Fruit fly (Drosophila melanogaster): ENCODE results near the gene Pa1.
A peak's percentile ranks its signal among the peaks of the same experiment; 100 is the strongest.

Pa1 gene

DNA sequence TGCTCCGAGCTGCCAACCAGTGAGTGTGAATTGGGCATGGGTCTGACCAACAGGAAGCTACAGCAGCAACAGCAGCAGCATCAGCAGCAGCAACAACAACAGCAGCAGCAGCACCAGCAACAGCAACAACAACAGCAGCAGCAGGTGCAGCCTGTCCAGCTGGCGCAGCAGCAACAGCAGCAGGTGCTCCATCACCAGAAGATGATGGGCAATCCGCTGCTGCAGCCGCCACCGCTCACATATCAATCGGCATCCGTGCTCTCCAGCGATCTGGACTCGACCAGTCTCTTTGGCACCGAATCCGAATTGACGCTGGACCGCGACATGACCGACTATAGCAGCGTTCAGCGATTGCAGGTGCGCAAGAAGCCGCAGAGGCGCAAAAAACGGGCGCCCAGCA is 2.4 kb upstream of the Pa1 start:
- no peak for TF ChIP-seq Jra (GFP tag; optimal IDR thresholded peaks at IDR 0.05)

DNA sequence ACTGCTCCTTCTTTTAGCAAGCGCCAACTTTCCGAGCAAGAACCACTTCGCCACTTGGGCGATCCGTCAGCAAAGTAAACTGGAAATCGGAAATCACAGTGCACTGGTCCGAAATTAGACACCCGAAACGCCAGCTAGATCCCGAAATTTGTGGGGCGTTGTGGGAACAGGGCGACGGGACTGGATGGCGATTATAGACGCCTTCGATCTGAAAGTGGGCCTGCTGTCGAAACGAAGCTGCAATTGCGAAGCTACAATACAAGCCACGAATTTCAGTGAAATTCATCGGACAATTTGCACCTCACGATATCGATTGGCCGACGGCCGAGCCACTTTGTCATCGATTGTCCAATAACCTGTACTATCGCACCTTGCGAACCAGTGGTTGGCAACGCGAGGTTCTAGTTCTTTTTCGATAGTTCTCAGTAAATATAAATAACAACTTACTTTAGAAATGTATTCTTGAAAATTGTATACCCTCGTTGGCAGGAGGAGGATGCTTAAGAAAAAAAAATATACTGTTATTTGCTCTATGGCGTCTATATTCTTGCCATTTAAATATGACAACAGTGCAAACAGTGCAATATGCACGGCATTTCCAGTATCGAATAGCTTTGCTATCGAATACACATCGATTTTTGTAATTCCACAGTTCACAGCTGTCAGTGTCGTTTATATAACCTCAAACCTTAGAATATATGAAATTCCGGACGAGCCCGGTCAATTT is 8.9 kb downstream of the Pa1 start, which contains the start of the genes hop and Tim8:
hop (minus strand) TSS at position 316 of the 727 bp plus-strand sequence.
Tim8 (plus strand) TSS at position 663 of the 727 bp plus-strand sequence.
- TF ChIP-seq sage (GFP tag; optimal IDR thresholded peaks at IDR 0.05) (no peak), Abd-B (GFP tag; optimal IDR thresholded peaks at IDR 0.05) (no peak), Hr78 (GFP tag; optimal IDR thresholded peaks at IDR 0.05) (no peak), Dfd (GFP tag; optimal IDR thresholded peaks at IDR 0.05) (no peak), Myc (optimal IDR thresholded peaks at IDR 0.05) (peak; percentile 69), HLH106 (tag; optimal IDR thresholded peaks at IDR 0.05) (no peak), CrebA (GFP tag; optimal IDR thresholded peaks at IDR 0.05; ENCODE audit: borderline replicate concordance) (no peak), rgr (GFP tag; optimal IDR thresholded peaks at IDR 0.05) (no peak), Rel (GFP tag; optimal IDR thresholded peaks at IDR 0.05) (no peak), Rel (tag; optimal IDR thresholded peaks at IDR 0.05) (peak; percentile 14), Dif (GFP tag; optimal IDR thresholded peaks at IDR 0.05; ENCODE audit: partially characterized antibody) (no peak), Jra (GFP tag; optimal IDR thresholded peaks at IDR 0.05) (peak; percentile 12), fru (GFP tag; optimal IDR thresholded peaks at IDR 0.05) (no peak)

DNA sequence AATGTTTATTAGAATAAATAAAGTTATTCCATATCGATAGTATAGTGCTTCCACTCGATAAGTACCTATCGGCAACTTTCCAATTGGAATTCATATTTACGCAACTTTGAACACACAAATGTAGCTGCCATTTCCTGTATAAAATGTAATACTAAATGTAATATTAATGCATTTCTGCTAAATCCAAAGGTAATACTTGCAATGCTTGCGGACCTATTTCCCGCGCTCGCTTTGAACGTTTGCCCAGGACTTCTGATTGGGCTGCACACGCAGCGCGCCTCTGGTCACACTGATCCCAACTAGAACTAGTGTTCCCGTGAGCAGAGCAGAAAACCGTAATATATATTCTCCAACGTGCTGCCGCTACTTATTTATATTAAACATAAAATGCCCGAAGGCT is 10.3 kb downstream of the Pa1 start, which contains the start of gene dlg1:
dlg1 (plus strand) TSS at position 292 of the 400 bp plus-strand sequence.
- TF ChIP-seq Mio (GFP tag; optimal IDR thresholded peaks at IDR 0.05) (no peak), Rel (GFP tag; optimal IDR thresholded peaks at IDR 0.05) (no peak), Rel (tag; optimal IDR thresholded peaks at IDR 0.05) (no peak), dmrt93B (GFP tag; optimal IDR thresholded peaks at IDR 0.05) (no peak), ey (GFP tag; optimal IDR thresholded peaks at IDR 0.05) (no peak), tai (GFP tag; optimal IDR thresholded peaks at IDR 0.05) (no peak), Vsx2 (GFP tag; optimal IDR thresholded peaks at IDR 0.05; ENCODE audit: partially characterized antibody) (no peak), rgr (GFP tag; optimal IDR thresholded peaks at IDR 0.05) (no peak), Jra (GFP tag; optimal IDR thresholded peaks at IDR 0.05) (no peak), Dfd (GFP tag; optimal IDR thresholded peaks at IDR 0.05) (no peak), psq (GFP tag; optimal IDR thresholded peaks at IDR 0.05) (no peak), jim (GFP tag; optimal IDR thresholded peaks at IDR 0.05) (no peak), Hr83 (GFP tag; optimal IDR thresholded peaks at IDR 0.05; ENCODE audit: poor library complexity, severe bottlenecking) (no peak), h (GFP tag; optimal IDR thresholded peaks at IDR 0.05) (no peak), fru (GFP tag; optimal IDR thresholded peaks at IDR 0.05) (no peak), sage (GFP tag; optimal IDR thresholded peaks at IDR 0.05) (no peak), lola (GFP tag; optimal IDR thresholded peaks at IDR 0.05) (no peak), brk (GFP tag; optimal IDR thresholded peaks at IDR 0.05) (no peak), dsf (GFP tag; optimal IDR thresholded peaks at IDR 0.05; ENCODE audit: borderline replicate concordance) (no peak), Hr78 (GFP tag; optimal IDR thresholded peaks at IDR 0.05) (no peak), dl (GFP tag; optimal IDR thresholded peaks at IDR 0.05; ENCODE audit: insufficient read depth in 1 of 2, partially characterized antibody in 2 of 2) (no peak)

DNA sequence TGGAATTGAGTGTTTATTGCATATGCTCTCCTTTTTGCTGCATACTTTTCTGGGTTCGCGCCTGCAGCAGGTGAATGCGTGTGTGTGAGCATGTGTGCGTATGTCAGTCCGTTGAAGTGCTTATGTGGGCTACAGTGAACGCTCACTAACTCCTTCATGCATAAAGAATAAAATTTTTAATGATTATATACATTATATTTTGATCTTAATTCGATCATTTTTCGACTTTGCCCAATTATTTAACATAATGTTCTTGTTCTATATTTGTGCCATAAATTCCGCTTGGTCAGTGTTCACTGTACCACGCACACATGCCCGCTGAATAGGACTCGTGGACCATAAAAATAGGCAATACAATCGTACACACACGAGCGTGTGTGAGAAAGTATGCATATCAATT is 11.8 kb downstream of the Pa1 start:
- peak in 1 of 2 experiments; percentile 40 for TF ChIP-seq foxo (GFP tag; optimal IDR thresholded peaks at IDR 0.05)
- no peak for TF ChIP-seq N (GFP tag; optimal IDR thresholded peaks at IDR 0.05)
- TF ChIP-seq fru (GFP tag; optimal IDR thresholded peaks at IDR 0.05): peak; percentile 26
- TF ChIP-seq pan (optimal IDR thresholded peaks at IDR 0.05): no peak
- TF ChIP-seq Dfd (GFP tag; optimal IDR thresholded peaks at IDR 0.05): no peak
- no peak for TF ChIP-seq dsf (GFP tag; optimal IDR thresholded peaks at IDR 0.05; ENCODE audit: borderline replicate concordance)
- TF ChIP-seq Hr83 (GFP tag; optimal IDR thresholded peaks at IDR 0.05; ENCODE audit: poor library complexity, severe bottlenecking): no peak
- no peak for TF ChIP-seq dl (GFP tag; optimal IDR thresholded peaks at IDR 0.05; ENCODE audit: insufficient read depth in 1 of 2, partially characterized antibody in 2 of 2)
- TF ChIP-seq Rel (GFP tag; optimal IDR thresholded peaks at IDR 0.05): no peak
- no peak for TF ChIP-seq Rel (tag; optimal IDR thresholded peaks at IDR 0.05)
- no peak for TF ChIP-seq jim (GFP tag; optimal IDR thresholded peaks at IDR 0.05)
- TF ChIP-seq usp (GFP tag; optimal IDR thresholded peaks at IDR 0.05): no peak
- TF ChIP-seq Myc (optimal IDR thresholded peaks at IDR 0.05): no peak
- peak; percentile 36 for TF ChIP-seq HLH106 (tag; optimal IDR thresholded peaks at IDR 0.05)
- TF ChIP-seq rgr (GFP tag; optimal IDR thresholded peaks at IDR 0.05): no peak

DNA sequence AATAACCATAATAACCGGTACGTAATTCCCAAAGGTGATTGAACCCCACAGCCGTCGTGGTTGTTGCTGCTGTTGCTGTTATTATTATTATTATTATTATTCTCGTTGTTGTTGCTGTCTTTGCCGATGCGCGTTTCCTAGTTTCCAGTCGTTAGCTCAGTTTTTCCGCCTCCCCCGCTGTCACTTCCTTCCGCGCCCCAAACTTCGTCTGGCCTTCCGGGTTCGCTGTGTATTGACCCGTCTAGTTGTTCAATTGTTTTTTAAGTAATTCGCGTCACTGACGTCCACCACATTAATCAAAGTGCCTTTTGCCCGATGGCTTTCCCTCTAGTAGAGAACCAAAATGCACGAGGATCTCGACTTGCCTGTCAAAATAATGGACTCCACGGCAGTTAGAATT is 12.6 kb downstream of the Pa1 start:
- TF ChIP-seq jim (GFP tag; optimal IDR thresholded peaks at IDR 0.05) (no peak), sv (GFP tag; optimal IDR thresholded peaks at IDR 0.05) (no peak), dl (GFP tag; optimal IDR thresholded peaks at IDR 0.05; ENCODE audit: insufficient read depth in 1 of 2, partially characterized antibody in 2 of 2) (no peak), tai (GFP tag; optimal IDR thresholded peaks at IDR 0.05) (no peak), CG32264 (GFP tag; optimal IDR thresholded peaks at IDR 0.05) (no peak), pan (optimal IDR thresholded peaks at IDR 0.05) (no peak), br (GFP tag; optimal IDR thresholded peaks at IDR 0.05) (no peak), N (GFP tag; optimal IDR thresholded peaks at IDR 0.05) (no peak), Jra (GFP tag; optimal IDR thresholded peaks at IDR 0.05) (no peak), foxo (GFP tag; optimal IDR thresholded peaks at IDR 0.05) (no peak), ey (GFP tag; optimal IDR thresholded peaks at IDR 0.05) (no peak), Hr83 (GFP tag; optimal IDR thresholded peaks at IDR 0.05; ENCODE audit: poor library complexity, severe bottlenecking) (no peak), Hr78 (GFP tag; optimal IDR thresholded peaks at IDR 0.05) (no peak), dmrt93B (GFP tag; optimal IDR thresholded peaks at IDR 0.05) (no peak), HLH106 (tag; optimal IDR thresholded peaks at IDR 0.05) (no peak), Dif (GFP tag; optimal IDR thresholded peaks at IDR 0.05; ENCODE audit: partially characterized antibody) (no peak), psq (GFP tag; optimal IDR thresholded peaks at IDR 0.05) (no peak), CG9705 (GFP tag; optimal IDR thresholded peaks at IDR 0.05) (no peak)

Measured in whole organism, wandering third instar larva.